Worm (Caenorhabditis elegans) whole organism, mixed stage, embryonic: Measurements from ENCODE around the gene C07G1.6.

Source experiments
- bed-3 ChIP-seq: fragments of 200-800 bp; sonication (Bioruptor generic); optimal IDR thresholded peaks from 3 replicates; lab custom pipeline; 2018; ENCODE audit warnings: mild to moderate bottlenecking, missing genetic modification characterization, moderate library complexity, missing compliant biosample characterization
- ces-1 ChIP-seq: fragments of 150-350 bp; optimal IDR thresholded peaks from 2 replicates; lab custom pipeline; 2014; ENCODE audit warnings: missing biosample characterization, missing genetic modification reagents, missing genetic modification characterization
- lin-13 ChIP-seq: fragments of 150-350 bp; optimal IDR thresholded peaks from 2 replicates; lab custom pipeline; 2014; ENCODE audit warnings: missing biosample characterization, missing genetic modification characterization

ce11 chrIV:8171376-8171775, 38.8 kb downstream of the C07G1.6 start:
- TF ChIP-seq bed-3 (GFP tag; lab: Kevin White, UChicago) (no peak), lin-13 (tag; lab: Kevin White, UChicago) (no peak), ces-1 (GFP tag; lab: Kevin White, UChicago) (no peak)
